Fruit fly (Drosophila melanogaster): ENCODE measurements around the gene yem.

Gene yem

dm6 chr3R:29153197-29153644 lies 30.5 kb upstream of the yem start, which contains the start of the genes Slbp and Rpn2 (continued):
- TF ChIP-seq CG8359 (GFP tag; optimal IDR thresholded peaks at IDR 0.05; ENCODE audit: borderline replicate concordance): peak; percentile 66
- TF ChIP-seq CG8924 (tag; optimal IDR thresholded peaks at IDR 0.05): peak; percentile 49
- no peak for TF ChIP-seq Oaz (GFP tag; IDR thresholded peaks at IDR 0.05)
- peak; percentile 59 for TF ChIP-seq CG3163 (GFP tag; optimal IDR thresholded peaks at IDR 0.05)
- TF ChIP-seq lbe (GFP tag; optimal IDR thresholded peaks at IDR 0.05): peak; percentile 74
- no peak for TF ChIP-seq Hand (GFP tag; optimal IDR thresholded peaks at IDR 0.05)
- no peak for TF ChIP-seq gsb-n (tag; optimal IDR thresholded peaks at IDR 0.05)
- TF ChIP-seq nerfin-2 (GFP tag; IDR thresholded peaks at IDR 0.05; ENCODE audit: partially characterized antibody): peak; percentile 79
- peak; percentile 70 for TF ChIP-seq ERR (GFP tag; optimal IDR thresholded peaks at IDR 0.05)
- no peak for TF ChIP-seq CG4404 (GFP tag; IDR thresholded peaks at IDR 0.05)
- peak; percentile 97 for TF ChIP-seq BEAF-32 (GFP tag; optimal IDR thresholded peaks at IDR 0.05)
- no peak for TF ChIP-seq CG8388 (GFP tag; optimal IDR thresholded peaks at IDR 0.05)
- TF ChIP-seq CG3838 (GFP tag; optimal IDR thresholded peaks at IDR 0.05): no peak
- 0 out of 2 replicates have a peak, but pooled peaks have one; percentile 33 for TF ChIP-seq CG32532 (GFP tag; IDR thresholded peaks at IDR 0.05)
- peak; percentile 16 for TF ChIP-seq Atf-2 (GFP tag; optimal IDR thresholded peaks at IDR 0.05)
- peak; percentile 60 for TF ChIP-seq Side (GFP tag; optimal IDR thresholded peaks at IDR 0.05)
- TF ChIP-seq Hr3 (GFP tag; optimal IDR thresholded peaks at IDR 0.05): peak; percentile 42
- TF ChIP-seq cas (GFP tag; IDR thresholded peaks at IDR 0.05): no peak
- TF ChIP-seq onecut (GFP tag; IDR thresholded peaks at IDR 0.05): 0 out of 2 replicates have a peak, but pooled peaks have one; percentile 21
- peak; percentile 93 for TF ChIP-seq CG2129 (GFP tag; IDR thresholded peaks at IDR 0.05; ENCODE audit: partially characterized antibody)
- TF ChIP-seq sug (tag; optimal IDR thresholded peaks at IDR 0.05): peak; percentile 42
- TF ChIP-seq grn (GFP tag; optimal IDR thresholded peaks at IDR 0.05): no peak
- TF ChIP-seq Camta (GFP tag; optimal IDR thresholded peaks at IDR 0.05): peak; percentile 3
- no peak for TF ChIP-seq H15 (GFP tag; IDR thresholded peaks at IDR 0.05)
- TF ChIP-seq HmgZ (tag; optimal IDR thresholded peaks at IDR 0.05): peak; percentile 88
- TF ChIP-seq stwl (tag; optimal IDR thresholded peaks at IDR 0.05): peak; percentile 94
- 0 out of 2 replicates have a peak, but pooled peaks have one; percentile 20 for TF ChIP-seq CG31441 (GFP tag; IDR thresholded peaks at IDR 0.05)
- no peak for TF ChIP-seq Sox102F (GFP tag; optimal IDR thresholded peaks at IDR 0.05)
- no peak for TF ChIP-seq br (optimal IDR thresholded peaks at IDR 0.05)
- TF ChIP-seq Ets65A (GFP tag): peak; percentile 89
- peak; percentile 91 for TF ChIP-seq trem (tag; optimal IDR thresholded peaks at IDR 0.05)
- TF ChIP-seq CG7839 (tag; optimal IDR thresholded peaks at IDR 0.05): no peak
- TF ChIP-seq Sry-δ (GFP tag; optimal IDR thresholded peaks at IDR 0.05): peak; percentile 87
- no peak for TF ChIP-seq eve (GFP tag; optimal IDR thresholded peaks at IDR 0.05)
- TF ChIP-seq CG7786 (GFP tag; optimal IDR thresholded peaks at IDR 0.05): peak; percentile 55
- TF ChIP-seq CG11504 (tag; optimal IDR thresholded peaks at IDR 0.05): peak; percentile 51
- peak; percentile 97 for TF ChIP-seq unc-4 (GFP tag; IDR thresholded peaks at IDR 0.05; ENCODE audit: partially characterized antibody)
- peak; percentile 53 for TF ChIP-seq HLH54F (GFP tag; optimal IDR thresholded peaks at IDR 0.05)
- peak; percentile 63 for TF ChIP-seq Rfx (GFP tag; IDR thresholded peaks at IDR 0.05)
- peak; percentile 29 for TF ChIP-seq nerfin-1 (tag; optimal IDR thresholded peaks at IDR 0.05)
- peak; percentile 7 for TF ChIP-seq CG7556 (GFP tag; optimal IDR thresholded peaks at IDR 0.05)
- TF ChIP-seq h (optimal IDR thresholded peaks at IDR 0.05): no peak
- TF ChIP-seq Bdp1 (GFP tag; optimal IDR thresholded peaks at IDR 0.05): peak; percentile 15
- no peak for TF ChIP-seq CG16779 (GFP tag; IDR thresholded peaks at IDR 0.05)
- peak; percentile 68 for TF ChIP-seq Fer1 (GFP tag; optimal IDR thresholded peaks at IDR 0.05)
- no peak for TF ChIP-seq da (GFP tag; optimal IDR thresholded peaks at IDR 0.05)
- TF ChIP-seq CG6683 (GFP tag; optimal IDR thresholded peaks at IDR 0.05): peak; percentile 37
- peak; percentile 92 for TF ChIP-seq CG6791 (GFP tag; IDR thresholded peaks at IDR 0.05; ENCODE audit: partially characterized antibody)
- TF ChIP-seq CG9797 (GFP tag; optimal IDR thresholded peaks at IDR 0.05): peak; percentile 97
- TF ChIP-seq Fer3 (tag; optimal IDR thresholded peaks at IDR 0.05): peak; percentile 17
- TF ChIP-seq CG12104 (GFP tag; optimal IDR thresholded peaks at IDR 0.05): peak; percentile 29
- peak; percentile 62 for TF ChIP-seq HmgD (GFP tag; optimal IDR thresholded peaks at IDR 0.05)

Data from whole organism, embryonic.